Worm (Caenorhabditis elegans): ENCODE data around the gene btb-18.

btb-18 gene

DNA sequence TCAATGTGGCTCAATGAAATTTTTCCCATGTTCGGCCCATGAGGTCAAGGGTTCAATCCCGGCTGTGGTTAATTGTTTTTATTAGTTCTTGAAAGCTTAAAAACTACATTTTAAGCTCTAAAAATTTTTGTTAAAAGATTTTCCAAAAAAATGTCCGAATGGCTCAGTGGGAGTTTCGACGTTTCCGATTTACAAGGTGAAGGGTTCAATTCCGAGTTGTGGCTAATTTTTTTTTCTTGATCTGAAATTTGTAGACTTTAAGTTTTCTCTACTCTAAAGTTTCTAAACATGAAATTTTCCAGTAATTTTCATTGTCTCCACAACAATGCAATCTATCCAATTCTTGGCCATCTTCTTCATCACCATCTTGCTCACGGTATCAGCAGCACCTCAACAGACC lies 35.5 kb upstream of the btb-18 start, which contains the start of gene F02E11.2:
Gene F02E11.2 (plus strand): TSS at position 301 of the 400 bp plus-strand sequence.
- no peak for TF ChIP-seq vab-15 (tag; optimal IDR thresholded peaks at IDR 0.05)
- TF ChIP-seq mef-2 (tag; optimal IDR thresholded peaks at IDR 0.05): no peak
- TF ChIP-seq sup-37 (GFP tag; optimal IDR thresholded peaks at IDR 0.05): no peak
- TF ChIP-seq alr-1 (tag; optimal IDR thresholded peaks at IDR 0.05; ENCODE audit: borderline replicate concordance): no peak

- TF ChIP-seq elt-2 (tag; optimal IDR thresholded peaks at IDR 0.05): no peak
- no peak for TF ChIP-seq sptf-1 (tag; optimal IDR thresholded peaks at IDR 0.05)
- TF ChIP-seq unc-130 (tag; optimal IDR thresholded peaks at IDR 0.05): no peak
Measured at ce11 chrII:3264704-3265103, 33.3 kb upstream of the btb-18 start.

ce11 chrII:3267365-3267764 lies 30.6 kb upstream of the btb-18 start, which contains the start of gene F02E11.7:
F02E11.7 (plus strand) TSS chrII:3267665.
- TF ChIP-seq ets-5 (GFP tag; IDR thresholded peaks at IDR 0.05) (no peak), fkh-8 (tag; optimal IDR thresholded peaks at IDR 0.05) (peak; percentile 11), mab-9 (GFP tag; IDR thresholded peaks at IDR 0.05) (no peak), fos-1 (tag; optimal IDR thresholded peaks at IDR 0.05) (no peak), vab-15 (tag; optimal IDR thresholded peaks at IDR 0.05) (no peak), fkh-10 (GFP tag; optimal IDR thresholded peaks at IDR 0.05) (no peak), mef-2 (tag; optimal IDR thresholded peaks at IDR 0.05) (no peak)

- TF ChIP-seq lsy-2 (tag; optimal IDR thresholded peaks at IDR 0.05) (peak in 1 of 2 experiments; percentile 10), snu-23 (GFP tag; optimal IDR thresholded peaks at IDR 0.05) (peak; percentile 3), nhr-19 (GFP tag; conservative IDR thresholded peaks at IDR 0.05) (0 out of 2 replicates have a peak, but pooled peaks have one; percentile 8), C16A3.4 (tag; optimal IDR thresholded peaks at IDR 0.05) (no peak), lin-39 (tag; optimal IDR thresholded peaks at IDR 0.05) (no peak), efl-1 (optimal IDR thresholded peaks at IDR 0.05) (peak in 1 of 2 experiments; percentile 1), efl-1 (GFP tag; optimal IDR thresholded peaks at IDR 0.05 in 1 of 2) (no peak), unc-30 (tag; optimal IDR thresholded peaks at IDR 0.05) (no peak)
Measured at ce11 chrII:3267815-3268214, 30.2 kb upstream of the btb-18 start.

- TF ChIP-seq egl-27 (tag; optimal IDR thresholded peaks at IDR 0.05) (no peak), nhr-76 (tag; optimal IDR thresholded peaks at IDR 0.05) (no peak), pqm-1 (tag; optimal IDR thresholded peaks at IDR 0.05) (no peak), egl-13 (tag; optimal IDR thresholded peaks at IDR 0.05) (no peak), ama-1 (optimal IDR thresholded peaks at IDR 0.05) (no peak), fkh-10 (GFP tag; optimal IDR thresholded peaks at IDR 0.05) (no peak), dsc-1 (tag; optimal IDR thresholded peaks at IDR 0.05) (peak; percentile 59), lir-3 (tag; optimal IDR thresholded peaks at IDR 0.05; ENCODE audit: poor library complexity) (no peak), nhr-47 (tag; optimal IDR thresholded peaks at IDR 0.05) (no peak), fkh-8 (tag; optimal IDR thresholded peaks at IDR 0.05) (peak; percentile 4), isw-1 (GFP tag; IDR thresholded peaks at IDR 0.05) (no peak), nhr-71 (tag; optimal IDR thresholded peaks at IDR 0.05) (peak; percentile 27), unc-62 (GFP tag; optimal IDR thresholded peaks at IDR 0.05) (no peak), mep-1 (tag; optimal IDR thresholded peaks at IDR 0.05) (peak; percentile 9), dpl-1 (GFP tag; optimal IDR thresholded peaks at IDR 0.05) (no peak), zip-4 (GFP tag; optimal IDR thresholded peaks at IDR 0.05) (no peak), aly-2 (tag; optimal IDR thresholded peaks at IDR 0.05) (no peak), zag-1 (tag; optimal IDR thresholded peaks at IDR 0.05) (no peak), unc-30 (tag; optimal IDR thresholded peaks at IDR 0.05) (peak; percentile 26), Y116A8C.19 (tag; optimal IDR thresholded peaks at IDR 0.05; ENCODE audit: borderline replicate concordance) (no peak), xbp-1 (tag; optimal IDR thresholded peaks at IDR 0.05) (no peak), mdl-1 (tag; optimal IDR thresholded peaks at IDR 0.05) (no peak), lin-13 (GFP tag; optimal IDR thresholded peaks at IDR 0.05) (no peak), lin-39 (tag; optimal IDR thresholded peaks at IDR 0.05) (no peak), alr-1 (tag; optimal IDR thresholded peaks at IDR 0.05; ENCODE audit: borderline replicate concordance) (no peak), ztf-11 (tag; optimal IDR thresholded peaks at IDR 0.05) (no peak), hpl-2 (GFP tag; optimal IDR thresholded peaks at IDR 0.05) (no peak), nhr-237 (tag; optimal IDR thresholded peaks at IDR 0.05) (no peak), nhr-11 (tag; optimal IDR thresholded peaks at IDR 0.05) (no peak), lin-35 (GFP tag; optimal IDR thresholded peaks at IDR 0.05) (no peak)
Measured at ce11 chrII:3270598-3270997, 27.4 kb upstream of the btb-18 start.
